Worm (Caenorhabditis elegans) whole organism, L2 larva: ENCODE measurements around the gene pola-1.
A peak's percentile ranks its signal among the peaks of the same experiment; 100 is the strongest.

Experiments
- C34F6.9 ChIP-seq: fragments of 150-350 bp; optimal IDR thresholded peaks from 2 replicates; lab custom pipeline; 2014; ENCODE audit warnings: missing biosample characterization, missing genetic modification characterization
- F13H6.1 ChIP-seq: sonication (generic microtip); optimal IDR thresholded peaks from 2 replicates; lab custom pipeline; 2016; ENCODE audit warnings: missing genetic modification characterization, missing compliant biosample characterization
- R02D3.7 ChIP-seq: fragments of 150-350 bp; optimal IDR thresholded peaks from 2 replicates; lab custom pipeline; 2014; ENCODE audit warnings: missing biosample characterization, missing genetic modification characterization
- Y55F3AM.14 ChIP-seq: fragments of 200-800 bp; sonication (Bioruptor generic); optimal IDR thresholded peaks from 2 replicates; lab custom pipeline; 2018; ENCODE audit warnings: mild to moderate bottlenecking, missing genetic modification characterization, missing compliant biosample characterization
- ZK546.5 ChIP-seq: sonication (generic microtip); optimal IDR thresholded peaks from 2 replicates; lab custom pipeline; 2017; ENCODE audit warnings: missing biosample characterization, missing genetic modification characterization
- alr-1 ChIP-seq: fragments of 150-350 bp; optimal IDR thresholded peaks from 2 replicates; lab custom pipeline; 2014; ENCODE audit warnings: missing biosample characterization, missing genetic modification characterization
- aly-2 ChIP-seq: fragments of 150-350 bp; optimal IDR thresholded peaks from 2 replicates; lab custom pipeline; 2014; ENCODE audit warnings: missing biosample characterization, missing genetic modification characterization
- ama-1 ChIP-seq: fragments of 150-350 bp; optimal IDR thresholded peaks from 2 replicates; lab custom pipeline; 2018; ENCODE audit warnings: inconsistent platforms
- blmp-1 ChIP-seq: sonication (generic microtip); optimal IDR thresholded peaks from 2 replicates; lab custom pipeline; 2017; ENCODE audit warnings: missing genetic modification characterization, mild to moderate bottlenecking, missing compliant biosample characterization, antibody characterized with exemption, moderate library complexity; ENCODE audit not compliant: insufficient read depth
- ceh-16 ChIP-seq: fragments of 150-350 bp; optimal IDR thresholded peaks from 2 replicates; lab custom pipeline; 2014; ENCODE audit warnings: missing biosample characterization, missing genetic modification characterization
- ceh-82 ChIP-seq: fragments of 150-350 bp; optimal IDR thresholded peaks from 2 replicates; lab custom pipeline; 2014; ENCODE audit warnings: missing biosample characterization, missing genetic modification characterization
- crh-2 ChIP-seq: sonication (generic microtip); optimal IDR thresholded peaks from 2 replicates; lab custom pipeline; 2017; ENCODE audit warnings: missing biosample characterization, missing genetic modification characterization
- dmd-4 ChIP-seq: sonication (generic microtip); optimal IDR thresholded peaks from 2 replicates; lab custom pipeline; 2017; ENCODE audit warnings: missing biosample characterization, missing genetic modification characterization
- egl-27 ChIP-seq: sonication (generic microtip); optimal IDR thresholded peaks from 3 replicates; lab custom pipeline; 2017; ENCODE audit warnings: missing biosample characterization, missing genetic modification reagents, missing genetic modification characterization
- elt-1 ChIP-seq: fragments of 150-350 bp; optimal IDR thresholded peaks from 2 replicates; lab custom pipeline; 2014; ENCODE audit warnings: missing biosample characterization, missing genetic modification characterization
- elt-3 ChIP-seq: sonication (generic microtip); optimal IDR thresholded peaks from 2 replicates; lab custom pipeline; 2017; ENCODE audit warnings: missing biosample characterization, missing genetic modification characterization
- fos-1 ChIP-seq: fragments of 150-350 bp; optimal IDR thresholded peaks from 2 replicates; lab custom pipeline; 2014; ENCODE audit warnings: missing biosample characterization, missing genetic modification characterization
- gmeb-1 ChIP-seq: fragments of 150-350 bp; optimal IDR thresholded peaks from 2 replicates; lab custom pipeline; 2014; ENCODE audit warnings: missing biosample characterization, missing genetic modification characterization
- lin-11 ChIP-seq: fragments of 150-350 bp; sonication (generic microtip); optimal IDR thresholded peaks from 2 replicates; lab custom pipeline; 2014; ENCODE audit warnings: missing biosample characterization, missing genetic modification characterization, inconsistent platforms, mixed read lengths
- lin-13 ChIP-seq: fragments of 150-350 bp; optimal IDR thresholded peaks from 2 replicates; lab custom pipeline; 2014; ENCODE audit warnings: missing biosample characterization, missing genetic modification reagents, missing genetic modification characterization
- lin-39 ChIP-seq: fragments of 150-350 bp; optimal IDR thresholded peaks from 2 replicates; lab custom pipeline; 2014; ENCODE audit warnings: missing biosample characterization, missing genetic modification reagents, missing genetic modification characterization
- lsy-2 ChIP-seq, 2 experiments: fragments of 150-350 bp in 1 of 2; sonication (generic microtip) in 1 of 2; optimal IDR thresholded peaks; 2 replicates each; lab custom pipeline; 2014 to 2017; ENCODE audit warnings: missing biosample characterization in 2 of 2, missing genetic modification characterization in 2 of 2
- mab-5 ChIP-seq: fragments of 150-350 bp; optimal IDR thresholded peaks from 2 replicates; lab custom pipeline; 2014; ENCODE audit warnings: missing biosample characterization, missing genetic modification characterization
- mbf-1 ChIP-seq: sonication (generic microtip); optimal IDR thresholded peaks from 2 replicates; lab custom pipeline; 2017; ENCODE audit warnings: missing biosample characterization, missing genetic modification characterization
- mdl-1 ChIP-seq, 2 experiments: fragments of 150-350 bp in 1 of 2; sonication (generic microtip) in 1 of 2; optimal IDR thresholded peaks; 2 replicates each; lab custom pipeline; 2017; ENCODE audit warnings: missing biosample characterization in 2 of 2, missing genetic modification characterization in 2 of 2
- nhr-10 ChIP-seq: sonication (generic microtip); optimal IDR thresholded peaks from 2 replicates; lab custom pipeline; 2017; ENCODE audit warnings: missing biosample characterization, missing genetic modification characterization
- nhr-11 ChIP-seq: fragments of 150-350 bp; optimal IDR thresholded peaks from 2 replicates; lab custom pipeline; 2014; ENCODE audit warnings: missing biosample characterization, missing genetic modification characterization
- nhr-12 ChIP-seq: fragments of 150-350 bp; optimal IDR thresholded peaks from 2 replicates; lab custom pipeline; 2014; ENCODE audit warnings: missing biosample characterization, missing genetic modification characterization
- nhr-129 ChIP-seq: fragments of 150-350 bp; optimal IDR thresholded peaks from 2 replicates; lab custom pipeline; 2014; ENCODE audit warnings: missing biosample characterization, missing genetic modification characterization
- nhr-21 ChIP-seq: fragments of 150-350 bp; optimal IDR thresholded peaks from 2 replicates; lab custom pipeline; 2014; ENCODE audit warnings: missing biosample characterization, missing genetic modification characterization
- nhr-23 ChIP-seq: fragments of 150-350 bp; optimal IDR thresholded peaks from 2 replicates; lab custom pipeline; 2014; ENCODE audit warnings: missing biosample characterization, missing genetic modification reagents, missing genetic modification characterization
- nhr-237 ChIP-seq: fragments of 150-350 bp; optimal IDR thresholded peaks from 2 replicates; lab custom pipeline; 2014; ENCODE audit warnings: missing biosample characterization, missing genetic modification characterization
- nhr-25 ChIP-seq: fragments of 150-350 bp; sonication (generic microtip); optimal IDR thresholded peaks from 3 replicates; lab custom pipeline; 2014; ENCODE audit warnings: missing biosample characterization, missing genetic modification characterization
- nhr-6 ChIP-seq: fragments of 150-350 bp; optimal IDR thresholded peaks from 2 replicates; lab custom pipeline; 2014; ENCODE audit warnings: missing biosample characterization, missing genetic modification characterization
- nhr-77 ChIP-seq: fragments of 150-350 bp; optimal IDR thresholded peaks from 2 replicates; lab custom pipeline; 2014; ENCODE audit warnings: missing biosample characterization, missing genetic modification characterization
- peb-1 ChIP-seq: fragments of 150-350 bp; optimal IDR thresholded peaks from 2 replicates; lab custom pipeline; 2014; ENCODE audit warnings: missing biosample characterization, missing genetic modification characterization
- sem-4 ChIP-seq: fragments of 150-350 bp; optimal IDR thresholded peaks from 2 replicates; lab custom pipeline; 2014; ENCODE audit warnings: missing biosample characterization, missing genetic modification reagents, missing genetic modification characterization
- skn-1 ChIP-seq: sonication (generic microtip); optimal IDR thresholded peaks from 2 replicates; lab custom pipeline; 2017; ENCODE audit warnings: missing biosample characterization, missing genetic modification characterization
- sma-3 ChIP-seq: sonication (generic microtip); optimal IDR thresholded peaks from 2 replicates; lab custom pipeline; 2016; ENCODE audit warnings: missing genetic modification reagents, missing genetic modification characterization, missing compliant biosample characterization
- sma-9 ChIP-seq, 2 experiments: fragments of 150-350 bp in 1 of 2; sonication (generic microtip) in 1 of 2; optimal IDR thresholded peaks; 2 replicates each; lab custom pipeline; 2014 to 2016; ENCODE audit warnings: missing genetic modification characterization in 2 of 2, mild to moderate bottlenecking in 1 of 2, missing biosample characterization in 1 of 2, missing compliant biosample characterization in 1 of 2, missing genetic modification reagents in 1 of 2, moderate library complexity in 1 of 2
- snpc-4 ChIP-seq: fragments of 150-350 bp; optimal IDR thresholded peaks from 2 replicates; lab custom pipeline; 2014; ENCODE audit warnings: missing biosample characterization, missing genetic modification characterization
- unc-39 ChIP-seq: fragments of 150-350 bp; optimal IDR thresholded peaks from 2 replicates; lab custom pipeline; 2014; ENCODE audit warnings: missing biosample characterization, missing genetic modification characterization
- unc-55 ChIP-seq: fragments of 150-350 bp; sonication (generic microtip); optimal IDR thresholded peaks from 3 replicates; lab custom pipeline; 2014; ENCODE audit warnings: missing biosample characterization, missing genetic modification reagents, missing genetic modification characterization
- unc-62 ChIP-seq: fragments of 150-350 bp; optimal IDR thresholded peaks from 2 replicates; lab custom pipeline; 2014; ENCODE audit warnings: missing biosample characterization, missing genetic modification reagents, missing genetic modification characterization
- zag-1 ChIP-seq: fragments of 150-350 bp; optimal IDR thresholded peaks from 2 replicates; lab custom pipeline; 2014; ENCODE audit warnings: missing biosample characterization, missing genetic modification characterization
- ztf-1 ChIP-seq: fragments of 200-800 bp; sonication (Bioruptor generic); conservative IDR thresholded peaks from 2 replicates; pipeline ENCODE4 v1.3.6; 2022; ENCODE audit warnings: missing genetic modification characterization, missing compliant biosample characterization
- ztf-11 ChIP-seq: sonication (generic microtip); optimal IDR thresholded peaks from 2 replicates; lab custom pipeline; 2017; ENCODE audit warnings: missing biosample characterization, missing genetic modification characterization
- ztf-4 ChIP-seq: fragments of 150-350 bp; optimal IDR thresholded peaks from 2 replicates; lab custom pipeline; 2014; ENCODE audit warnings: missing biosample characterization, missing genetic modification characterization

Gene pola-1

ce11 chrIII:11119176-11119853 is 22.9 kb upstream of the pola-1 start, which contains the start of the genes sup-35 and Y48A6C.4:
TSS of gene sup-35 (minus strand) at chrIII:11119226.
TSS of gene Y48A6C.4 (plus strand) at chrIII:11119803.
- TF ChIP-seq dmd-4 (tag; lab: Kevin White, UChicago): no peak
- TF ChIP-seq zag-1 (tag; lab: Kevin White, UChicago): no peak
- peak; percentile 34 for TF ChIP-seq fos-1
- no peak for TF ChIP-seq R02D3.7 (tag; lab: Kevin White, UChicago)
- TF ChIP-seq F13H6.1 (tag; lab: Kevin White, UChicago): peak; percentile 73
- no peak for TF ChIP-seq ceh-16 (tag; lab: Kevin White, UChicago)
- peak; percentile 91 for TF ChIP-seq unc-55 (GFP tag; lab: Kevin White, UChicago)
- no peak for TF ChIP-seq nhr-11 (tag; lab: Kevin White, UChicago)
- TF ChIP-seq mbf-1 (tag; lab: Kevin White, UChicago): no peak
- peak; percentile 77 for TF ChIP-seq sma-9 (GFP tag; optimal IDR thresholded peaks at IDR 0.05; lab: Kevin White, UChicago)
- TF ChIP-seq sma-9 (tag; optimal IDR thresholded peaks at IDR 0.05; lab: Kevin White, UChicago): no peak
- TF ChIP-seq lsy-2 (tag; optimal IDR thresholded peaks at IDR 0.05; lab: Kevin White, UChicago): peak; percentile 57 to 90
- peak; percentile 64 for TF ChIP-seq nhr-6 (tag; lab: Kevin White, UChicago)
- TF ChIP-seq unc-62 (GFP tag; lab: Kevin White, UChicago): no peak
- TF ChIP-seq aly-2 (tag; lab: Kevin White, UChicago): no peak
- no peak for TF ChIP-seq nhr-10 (tag; lab: Kevin White, UChicago)
- TF ChIP-seq nhr-21 (tag; lab: Kevin White, UChicago): peak; percentile 61
- peak; percentile 8 for TF ChIP-seq blmp-1 (tag; lab: Kevin White, UChicago)
- no peak for TF ChIP-seq elt-3 (tag; lab: Kevin White, UChicago)
- peak; percentile 85 for TF ChIP-seq crh-2
- TF ChIP-seq skn-1 (tag; lab: Kevin White, UChicago): no peak
- TF ChIP-seq C34F6.9: peak; percentile 91
- no peak for TF ChIP-seq egl-27 (tag; lab: Kevin White, UChicago)
- TF ChIP-seq ztf-11 (tag; lab: Kevin White, UChicago): no peak
- TF ChIP-seq nhr-23 (tag; lab: Kevin White, UChicago): no peak
- no peak for TF ChIP-seq nhr-12 (tag; lab: Kevin White, UChicago)
- no peak for TF ChIP-seq peb-1
- TF ChIP-seq nhr-129 (tag; lab: Kevin White, UChicago): peak; percentile 76
- TF ChIP-seq sma-3 (GFP tag; lab: Kevin White, UChicago): peak; percentile 96
- no peak for TF ChIP-seq ama-1
- TF ChIP-seq ZK546.5 (tag; lab: Kevin White, UChicago): no peak
- peak; percentile 64 for TF ChIP-seq nhr-25 (tag; lab: Kevin White, UChicago)
- peak; percentile 91 for TF ChIP-seq lin-13
- peak; percentile 77 for TF ChIP-seq snpc-4 (tag; lab: Kevin White, UChicago)
- no peak for TF ChIP-seq ceh-82 (tag; lab: Kevin White, UChicago)
- no peak for TF ChIP-seq ztf-1 (GFP tag; lab: Robert Waterston, UW)
- TF ChIP-seq alr-1 (tag; lab: Kevin White, UChicago): no peak
- no peak for TF ChIP-seq unc-39 (tag; lab: Kevin White, UChicago)
- peak; percentile 93 for TF ChIP-seq gmeb-1
- TF ChIP-seq nhr-77 (tag; lab: Kevin White, UChicago): no peak
- TF ChIP-seq sem-4 (tag; lab: Kevin White, UChicago): peak; percentile 30
- no peak for TF ChIP-seq Y55F3AM.14 (GFP tag; lab: Kevin White, UChicago)
- no peak for TF ChIP-seq lin-11 (tag; lab: Kevin White, UChicago)
- TF ChIP-seq lin-39: no peak
- peak; percentile 49 for TF ChIP-seq ztf-4 (tag; lab: Kevin White, UChicago)
- no peak for TF ChIP-seq nhr-237
- peak in 1 of 2 experiments; percentile 3 for TF ChIP-seq mdl-1 (tag; optimal IDR thresholded peaks at IDR 0.05; lab: Kevin White, UChicago)
- no peak for TF ChIP-seq elt-1 (tag; lab: Kevin White, UChicago)
- no peak for TF ChIP-seq mab-5 (tag; lab: Kevin White, UChicago)
